Fruit fly (Drosophila melanogaster) whole organism: ENCODE measurements around the gene Traf-like.

Experiments
- CG8478 ChIP-seq: fragments of >200 bp; optimal IDR thresholded peaks from 2 replicates; lab custom pipeline; 2018; ENCODE audit warnings: inconsistent platforms
- Dll ChIP-seq: fragments of >200 bp; optimal IDR thresholded peaks from 2 replicates; lab custom pipeline; 2017
- EcR ChIP-seq, 2 experiments: fragments of >200 bp; optimal IDR thresholded peaks; 2 replicates each; lab custom pipeline; 2017; ENCODE audit warnings: missing biosample characterization in 2 of 2, missing genetic modification characterization in 2 of 2, missing genetic modification reagents in 2 of 2
- pan ChIP-seq: fragments of >200 bp; optimal IDR thresholded peaks from 2 replicates; lab custom pipeline; 2017
- psq ChIP-seq: fragments of >200 bp; optimal IDR thresholded peaks from 2 replicates; lab custom pipeline; 2017
- usp ChIP-seq: fragments of >200 bp; optimal IDR thresholded peaks from 2 replicates; lab custom pipeline; 2017; ENCODE audit warnings: missing biosample characterization, missing genetic modification characterization, mixed read lengths

Gene Traf-like

dm6 chrX:16403811-16404420, 10.9 kb upstream of the Traf-like start:
- TF ChIP-seq EcR (GFP tag; optimal IDR thresholded peaks at IDR 0.05; lab: Kevin White, UChicago) = no peak

dm6 chrX:16404803-16405202, 10.0 kb upstream of the Traf-like start, which contains the start of gene CG9981:
Gene CG9981, minus strand, starts transcription at chrX:16405122.
- TF ChIP-seq usp (GFP tag; lab: Kevin White, UChicago) (no peak), EcR (GFP tag; optimal IDR thresholded peaks at IDR 0.05; lab: Kevin White, UChicago) (no peak), pan (lab: Kevin White, UChicago) (no peak), psq (lab: Kevin White, UChicago) (no peak), CG8478 (lab: Kevin White, UChicago) (no peak), Dll (lab: Kevin White, UChicago) (no peak)

dm6 chrX:16405209-16405608, 9.6 kb upstream of the Traf-like start, which contains the start of gene CG4301:
Gene CG4301, plus strand, starts transcription at chrX:16405509.
- TF ChIP-seq EcR (GFP tag; optimal IDR thresholded peaks at IDR 0.05; lab: Kevin White, UChicago) (no peak), psq (lab: Kevin White, UChicago) (no peak), usp (GFP tag; lab: Kevin White, UChicago) (no peak), Dll (lab: Kevin White, UChicago) (no peak), pan (lab: Kevin White, UChicago) (no peak), CG8478 (lab: Kevin White, UChicago) (no peak)

dm6 chrX:16406083-16406482, 8.8 kb upstream of the Traf-like start:
- TF ChIP-seq pan (lab: Kevin White, UChicago) (no peak), Dll (lab: Kevin White, UChicago) (no peak), usp (GFP tag; lab: Kevin White, UChicago) (no peak)

dm6 chrX:16420048-16420447, 5.2 kb downstream of the Traf-like start:
- TF ChIP-seq usp (GFP tag; lab: Kevin White, UChicago) (no peak), pan (lab: Kevin White, UChicago) (no peak), CG8478 (lab: Kevin White, UChicago) (no peak), Dll (lab: Kevin White, UChicago) (no peak), psq (lab: Kevin White, UChicago) (no peak), EcR (GFP tag; optimal IDR thresholded peaks at IDR 0.05; lab: Kevin White, UChicago) (no peak)

dm6 chrX:16420878-16421277, 6.0 kb downstream of the Traf-like start:
- TF ChIP-seq CG8478 (lab: Kevin White, UChicago) (no peak), Dll (lab: Kevin White, UChicago) (no peak), pan (lab: Kevin White, UChicago) (no peak), usp (GFP tag; lab: Kevin White, UChicago) (no peak), psq (lab: Kevin White, UChicago) (no peak), EcR (GFP tag; optimal IDR thresholded peaks at IDR 0.05; lab: Kevin White, UChicago) (no peak)

dm6 chrX:16421899-16422412, 7.1 kb downstream of the Traf-like start, which contains the start of gene AnxB11:
Gene AnxB11, minus strand, starts transcription at chrX:16422265.
- TF ChIP-seq EcR (GFP tag; optimal IDR thresholded peaks at IDR 0.05; lab: Kevin White, UChicago) (no peak), psq (lab: Kevin White, UChicago) (no peak), usp (GFP tag; lab: Kevin White, UChicago) (no peak), pan (lab: Kevin White, UChicago) (no peak), Dll (lab: Kevin White, UChicago) (no peak), CG8478 (lab: Kevin White, UChicago) (no peak)

- TF ChIP-seq psq (lab: Kevin White, UChicago) (no peak), Dll (lab: Kevin White, UChicago) (no peak), EcR (GFP tag; optimal IDR thresholded peaks at IDR 0.05; lab: Kevin White, UChicago) (no peak), CG8478 (lab: Kevin White, UChicago) (no peak), usp (GFP tag; lab: Kevin White, UChicago) (no peak), pan (lab: Kevin White, UChicago) (no peak)
Measured at dm6 chrX:16422466-16423124, 7.7 kb downstream of the Traf-like start, which contains the start of gene hang. Gene hang, plus strand, starts transcription at chrX:16422831.

dm6 chrX:16423125-16423509, 8.3 kb downstream of the Traf-like start:
- TF ChIP-seq EcR (GFP tag; optimal IDR thresholded peaks at IDR 0.05; lab: Kevin White, UChicago) (no peak), pan (lab: Kevin White, UChicago) (no peak), Dll (lab: Kevin White, UChicago) (no peak), psq (lab: Kevin White, UChicago) (no peak), usp (GFP tag; lab: Kevin White, UChicago) (no peak), CG8478 (lab: Kevin White, UChicago) (no peak)

- TF ChIP-seq psq (lab: Kevin White, UChicago) (peak; percentile 45), CG8478 (lab: Kevin White, UChicago) (no peak)
Measured at dm6 chrX:16424296-16424695, 9.4 kb downstream of the Traf-like start.

dm6 chrX:16425145-16425544, 10.3 kb downstream of the Traf-like start:
- TF ChIP-seq Dll (lab: Kevin White, UChicago) (peak; percentile 50), CG8478 (lab: Kevin White, UChicago) (no peak), pan (lab: Kevin White, UChicago) (no peak)
